Worm (Caenorhabditis elegans) whole organism, L4 larva: ENCODE data around the gene aman-2.

ENCODE experiments used
- Y5F2A.4 ChIP-seq: fragments of 200-800 bp; sonication (Bioruptor generic); optimal IDR thresholded peaks from 2 replicates; lab custom pipeline; 2018; ENCODE audit warnings: mild to moderate bottlenecking, missing genetic modification characterization, missing compliant biosample characterization
- ama-1 ChIP-seq: fragments of 150-350 bp; optimal IDR thresholded peaks from 2 replicates; lab custom pipeline; 2014; ENCODE audit warnings: inconsistent platforms, mixed read lengths
- dpl-1 ChIP-seq: fragments of 150-350 bp; optimal IDR thresholded peaks from 2 replicates; lab custom pipeline; 2014; ENCODE audit warnings: missing biosample characterization, missing genetic modification reagents, missing genetic modification characterization
- lsy-2 ChIP-seq, 2 experiments: fragments of 150-350 bp in 1 of 2; sonication (generic microtip) in 1 of 2; optimal IDR thresholded peaks; 2 replicates each; lab custom pipeline; 2014 to 2017; ENCODE audit warnings: missing biosample characterization in 2 of 2, missing genetic modification characterization in 2 of 2
- nhr-237 ChIP-seq: sonication (generic microtip); optimal IDR thresholded peaks from 2 replicates; lab custom pipeline; 2017; ENCODE audit warnings: missing biosample characterization, missing genetic modification characterization
- nhr-25 ChIP-seq: sonication (generic microtip); optimal IDR thresholded peaks from 2 replicates; lab custom pipeline; 2017; ENCODE audit warnings: missing genetic modification characterization, mild to moderate bottlenecking, missing compliant biosample characterization, antibody characterized with exemption, moderate library complexity, borderline replicate concordance; ENCODE audit not compliant: insufficient read depth
- unc-39 ChIP-seq: sonication (generic microtip); optimal IDR thresholded peaks from 2 replicates; lab custom pipeline; 2017; ENCODE audit warnings: missing biosample characterization, missing genetic modification characterization
- ztf-11 ChIP-seq: fragments of 150-350 bp; optimal IDR thresholded peaks from 2 replicates; lab custom pipeline; 2014; ENCODE audit warnings: missing biosample characterization, missing genetic modification characterization

ce11 chrV:11947414-11947954, 14.4 kb upstream of the aman-2 start:
- TF ChIP-seq nhr-25 (tag; lab: Kevin White, UChicago) (no peak), unc-39 (no peak), Y5F2A.4 (GFP tag; lab: Kevin White, UChicago) (no peak), ztf-11 (tag; lab: Kevin White, UChicago) (no peak), nhr-237 (tag; lab: Kevin White, UChicago) (no peak), dpl-1 (no peak), lsy-2 (tag; optimal IDR thresholded peaks at IDR 0.05; lab: Kevin White, UChicago) (no peak), ama-1 (lab: Kevin White, UChicago) (no peak)
